Worm (Caenorhabditis elegans) whole organism, L3 larva: ENCODE results near the gene nhr-261.
A peak's percentile ranks its signal among the peaks of the same experiment; 100 is the strongest.

Experiments
- R02D3.7 ChIP-seq: fragments of 150-350 bp; optimal IDR thresholded peaks from 2 replicates; lab custom pipeline; 2014; ENCODE audit warnings: missing biosample characterization, missing genetic modification characterization
- ZK546.5 ChIP-seq: sonication (generic microtip); optimal IDR thresholded peaks from 2 replicates; lab custom pipeline; 2017; ENCODE audit warnings: missing biosample characterization, missing genetic modification characterization
- aly-2 ChIP-seq: fragments of 150-350 bp; optimal IDR thresholded peaks from 2 replicates; lab custom pipeline; 2014; ENCODE audit warnings: missing biosample characterization, missing genetic modification characterization
- ama-1 ChIP-seq: fragments of 150-350 bp; optimal IDR thresholded peaks from 2 replicates; lab custom pipeline; 2018
- ceh-28 ChIP-seq: fragments of 150-350 bp; optimal IDR thresholded peaks from 2 replicates; lab custom pipeline; 2014; ENCODE audit warnings: missing biosample characterization, missing genetic modification reagents, missing genetic modification characterization
- ceh-82 ChIP-seq: fragments of 150-350 bp; optimal IDR thresholded peaks from 2 replicates; lab custom pipeline; 2014; ENCODE audit warnings: missing biosample characterization, missing genetic modification characterization
- ceh-9 ChIP-seq: sonication (generic microtip); optimal IDR thresholded peaks from 2 replicates; lab custom pipeline; 2018; ENCODE audit warnings: missing biosample characterization, missing genetic modification characterization
- daf-12 ChIP-seq: fragments of 150-350 bp; optimal IDR thresholded peaks from 2 replicates; lab custom pipeline; 2014; ENCODE audit warnings: missing biosample characterization, missing genetic modification reagents, missing genetic modification characterization
- egl-27 ChIP-seq: sonication (generic microtip); optimal IDR thresholded peaks from 4 replicates; lab custom pipeline; 2017; ENCODE audit warnings: missing biosample characterization, missing genetic modification reagents, missing genetic modification characterization
- egl-5 ChIP-seq: fragments of 150-350 bp; optimal IDR thresholded peaks from 2 replicates; lab custom pipeline; 2017; ENCODE audit warnings: missing biosample characterization, missing genetic modification reagents, missing genetic modification characterization, inconsistent platforms
- elt-1 ChIP-seq: fragments of 150-350 bp; optimal IDR thresholded peaks from 2 replicates; lab custom pipeline; 2014; ENCODE audit warnings: missing biosample characterization, missing genetic modification characterization
- elt-2 ChIP-seq: sonication (generic microtip); optimal IDR thresholded peaks from 2 replicates; lab custom pipeline; 2016; ENCODE audit warnings: missing genetic modification reagents, mild to moderate bottlenecking, missing genetic modification characterization, missing compliant biosample characterization
- elt-3 ChIP-seq, 3 experiments: fragments of 150-350 bp in 1 of 3; sonication (generic microtip) in 2 of 3; optimal IDR thresholded peaks; 2 replicates in 2 of 3; 4 replicates in 1 of 3; lab custom pipeline; 2014 to 2017; ENCODE audit warnings: missing biosample characterization in 3 of 3, missing genetic modification characterization in 3 of 3
- eor-1 ChIP-seq, 2 experiments: fragments of 150-350 bp; optimal IDR thresholded peaks; 2 replicates each; lab custom pipeline; 2014 to 2018; ENCODE audit warnings: missing biosample characterization in 2 of 2, missing genetic modification characterization in 2 of 2
- fos-1 ChIP-seq: fragments of 150-350 bp; optimal IDR thresholded peaks from 2 replicates; lab custom pipeline; 2014; ENCODE audit warnings: missing biosample characterization, missing genetic modification characterization
- hmg-11 ChIP-seq: sonication (generic microtip); optimal IDR thresholded peaks from 2 replicates; lab custom pipeline; 2016; ENCODE audit warnings: missing genetic modification characterization, missing compliant biosample characterization
- jun-1 ChIP-seq: fragments of 150-350 bp; optimal IDR thresholded peaks from 2 replicates; lab custom pipeline; 2014; ENCODE audit warnings: missing biosample characterization, missing genetic modification reagents, missing genetic modification characterization
- lin-15B ChIP-seq: fragments of 150-350 bp; optimal IDR thresholded peaks from 2 replicates; lab custom pipeline; 2014; ENCODE audit warnings: missing biosample characterization, missing genetic modification characterization
- lin-39 ChIP-seq: fragments of 150-350 bp; optimal IDR thresholded peaks from 2 replicates; lab custom pipeline; 2018; ENCODE audit warnings: missing biosample characterization, missing genetic modification reagents, missing genetic modification characterization
- lsy-12 ChIP-seq: sonication (generic microtip); optimal IDR thresholded peaks from 2 replicates; lab custom pipeline; 2016; ENCODE audit warnings: mild to moderate bottlenecking, missing genetic modification characterization, missing compliant biosample characterization
- mdl-1 ChIP-seq: fragments of 150-350 bp; optimal IDR thresholded peaks from 2 replicates; lab custom pipeline; 2014; ENCODE audit warnings: missing biosample characterization, missing genetic modification characterization
- mml-1 ChIP-seq: fragments of 150-350 bp; sonication (generic microtip); optimal IDR thresholded peaks from 3 replicates; lab custom pipeline; 2014; ENCODE audit warnings: missing biosample characterization, missing genetic modification characterization
- nfya-1 ChIP-seq: sonication (generic microtip); optimal IDR thresholded peaks from 2 replicates; lab custom pipeline; 2017; ENCODE audit warnings: missing genetic modification characterization, mild to moderate bottlenecking, missing compliant biosample characterization, antibody characterized with exemption, moderate library complexity; ENCODE audit not compliant: insufficient read depth
- nhr-12 ChIP-seq: fragments of 150-350 bp; optimal IDR thresholded peaks from 2 replicates; lab custom pipeline; 2014; ENCODE audit warnings: missing biosample characterization, missing genetic modification characterization
- nhr-23 ChIP-seq: fragments of 150-350 bp; optimal IDR thresholded peaks from 2 replicates; lab custom pipeline; 2014; ENCODE audit warnings: missing biosample characterization, missing genetic modification reagents, missing genetic modification characterization
- nhr-237 ChIP-seq: fragments of 150-350 bp; optimal IDR thresholded peaks from 2 replicates; lab custom pipeline; 2014; ENCODE audit warnings: missing biosample characterization, missing genetic modification characterization
- nhr-25 ChIP-seq: sonication (generic microtip); optimal IDR thresholded peaks from 2 replicates; lab custom pipeline; 2017; ENCODE audit warnings: missing biosample characterization, missing genetic modification characterization
- nhr-28 ChIP-seq: fragments of 150-350 bp; optimal IDR thresholded peaks from 2 replicates; lab custom pipeline; 2014; ENCODE audit warnings: missing biosample characterization, missing genetic modification characterization
- nhr-43 ChIP-seq: sonication (generic microtip); optimal IDR thresholded peaks from 2 replicates; lab custom pipeline; 2016; ENCODE audit warnings: mild to moderate bottlenecking, missing genetic modification characterization, missing compliant biosample characterization; ENCODE audit not compliant: poor library complexity, severe bottlenecking
- nhr-76 ChIP-seq: fragments of 150-350 bp; sonication (generic microtip); optimal IDR thresholded peaks from 5 replicates; lab custom pipeline; 2014; ENCODE audit warnings: missing biosample characterization, missing genetic modification characterization
- nhr-77 ChIP-seq: fragments of 150-350 bp; optimal IDR thresholded peaks from 2 replicates; lab custom pipeline; 2014; ENCODE audit warnings: missing biosample characterization, missing genetic modification characterization
- pha-4 ChIP-seq: fragments of 150-350 bp; optimal IDR thresholded peaks from 2 replicates; lab custom pipeline; 2014; ENCODE audit warnings: missing biosample characterization, missing genetic modification reagents, missing genetic modification characterization
- pqm-1 ChIP-seq: fragments of 150-350 bp; optimal IDR thresholded peaks from 2 replicates; lab custom pipeline; 2017; ENCODE audit warnings: missing biosample characterization, missing genetic modification characterization, inconsistent platforms
- ztf-11 ChIP-seq: fragments of 150-350 bp; optimal IDR thresholded peaks from 2 replicates; lab custom pipeline; 2014; ENCODE audit warnings: missing biosample characterization, missing genetic modification characterization
- ztf-4 ChIP-seq: fragments of 150-350 bp; optimal IDR thresholded peaks from 2 replicates; lab custom pipeline; 2014; ENCODE audit warnings: missing biosample characterization, missing genetic modification characterization

nhr-261 gene

ce11 chrII:3896920-3897319 is 32.4 kb upstream of the nhr-261 start:
- TF ChIP-seq ceh-28 (peak; percentile 38), nhr-237 (tag; lab: Kevin White, UChicago) (no peak), nhr-43 (peak; percentile 1), lin-15B (tag; lab: Kevin White, UChicago) (no peak), nfya-1 (tag; lab: Kevin White, UChicago) (peak; percentile 61), eor-1 (tag; optimal IDR thresholded peaks at IDR 0.05; lab: Kevin White, UChicago) (no peak), mdl-1 (tag; lab: Kevin White, UChicago) (no peak), pha-4 (peak; percentile 52), ama-1 (no peak), lin-39 (no peak), nhr-23 (tag; lab: Kevin White, UChicago) (peak; percentile 23), egl-5 (tag; lab: Kevin White, UChicago) (peak; percentile 13), nhr-25 (no peak), mml-1 (tag; lab: Kevin White, UChicago) (no peak)

- no peak for TF ChIP-seq daf-12
- no peak for TF ChIP-seq nhr-12 (tag; lab: Kevin White, UChicago)
- TF ChIP-seq nhr-76 (tag; lab: Kevin White, UChicago): no peak
- TF ChIP-seq ztf-4 (tag; lab: Kevin White, UChicago): no peak
- no peak for TF ChIP-seq pqm-1
- no peak for TF ChIP-seq nhr-43
- no peak for TF ChIP-seq lsy-12 (tag; lab: Kevin White, UChicago)
- no peak for TF ChIP-seq fos-1 (tag; lab: Kevin White, UChicago)
- no peak for TF ChIP-seq elt-3 (tag; optimal IDR thresholded peaks at IDR 0.05; lab: Kevin White, UChicago)
- no peak for TF ChIP-seq elt-2 (tag; lab: Kevin White, UChicago)
- TF ChIP-seq hmg-11 (tag; lab: Kevin White, UChicago): no peak
- no peak for TF ChIP-seq elt-1
- no peak for TF ChIP-seq jun-1
- TF ChIP-seq, all 47 proteins: peak for 0
Measured at ce11 chrII:3894755-3895154, 30.2 kb upstream of the nhr-261 start, which contains the start of gene F53C3.7. Gene F53C3.7, plus strand, starts transcription at chrII:3895055.

ce11 chrII:3893911-3894310 is 29.4 kb upstream of the nhr-261 start:
- no peak for TF ChIP-seq nhr-25
- TF ChIP-seq daf-12: no peak

- TF ChIP-seq ztf-11 (no peak), pha-4 (no peak), ceh-28 (no peak), nhr-43 (no peak), ZK546.5 (tag; lab: Kevin White, UChicago) (no peak), ceh-9 (tag; lab: Kevin White, UChicago) (no peak), nhr-25 (no peak), jun-1 (no peak), nfya-1 (tag; lab: Kevin White, UChicago) (no peak), lin-39 (no peak), lin-15B (tag; lab: Kevin White, UChicago) (no peak), R02D3.7 (no peak), hmg-11 (tag; lab: Kevin White, UChicago) (no peak), aly-2 (tag; lab: Kevin White, UChicago) (no peak), nhr-28 (no peak)
Measured at ce11 chrII:3891124-3891523, 26.6 kb upstream of the nhr-261 start, which contains the start of gene F53C3.8. Gene F53C3.8, plus strand, starts transcription at chrII:3891424.

- TF ChIP-seq nhr-77 (tag; lab: Kevin White, UChicago) (no peak), egl-27 (tag; lab: Kevin White, UChicago) (no peak), ztf-11 (no peak), ceh-82 (tag; lab: Kevin White, UChicago) (no peak), nhr-12 (tag; lab: Kevin White, UChicago) (no peak), hmg-11 (tag; lab: Kevin White, UChicago) (no peak)
- TF ChIP-seq, all 47 proteins: peak for 0
Measured at ce11 chrII:3879945-3880344, 15.4 kb upstream of the nhr-261 start, which contains the start of gene nhr-166. Gene nhr-166, plus strand, starts transcription at chrII:3880245.
